Fruit fly (Drosophila melanogaster): Measurements from ENCODE around the gene CG17991.

DNA sequence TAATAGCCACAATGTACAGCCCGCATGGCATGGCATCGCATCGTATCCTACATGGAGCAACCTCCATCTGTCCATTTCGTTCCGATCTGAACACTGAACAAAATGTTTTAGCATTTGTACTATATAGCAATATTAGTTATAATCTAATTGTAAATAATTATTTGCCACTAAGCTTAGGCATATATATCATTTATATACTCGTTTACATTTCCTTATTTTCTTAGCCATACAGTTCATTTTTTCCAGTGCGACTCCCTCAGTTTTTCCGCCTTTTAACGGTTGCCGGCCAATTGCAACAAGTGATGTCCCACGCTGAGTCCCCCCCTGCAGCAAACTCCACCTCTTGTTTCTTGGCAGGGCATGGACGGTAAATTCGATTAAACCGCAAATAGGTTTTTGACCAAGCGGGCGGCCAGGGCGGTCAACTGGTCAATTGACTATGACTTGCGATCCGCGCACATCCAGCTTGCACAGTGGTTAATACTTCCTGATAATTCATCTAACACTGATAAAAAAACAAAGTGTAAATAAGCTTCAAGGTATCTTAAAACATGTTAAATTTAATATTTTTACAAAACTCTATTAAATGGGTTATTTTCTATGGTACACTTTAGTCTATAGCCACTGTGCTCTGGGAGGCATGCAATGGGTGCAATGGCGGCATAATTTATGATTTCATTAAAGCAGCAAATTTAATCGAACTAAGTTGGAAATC lies 31.3 kb upstream of the CG17991 start:
- TF ChIP-seq CG12104 (GFP tag; optimal IDR thresholded peaks at IDR 0.05) (no peak), stwl (tag; optimal IDR thresholded peaks at IDR 0.05) (no peak), grn (GFP tag; optimal IDR thresholded peaks at IDR 0.05) (no peak), CG13123 (GFP tag; optimal IDR thresholded peaks at IDR 0.05) (no peak), ssp (GFP tag; IDR thresholded peaks at IDR 0.05) (no peak), nmo (GFP tag; optimal IDR thresholded peaks at IDR 0.05) (no peak), CG6654 (GFP tag; optimal IDR thresholded peaks at IDR 0.05) (no peak)
